Worm (Caenorhabditis elegans): Measurements from ENCODE around the gene C44C10.12.

ce11 chrX:11696696-11697095, at the start of gene C44C10.12:
- TF ChIP-seq B0310.2 (tag; optimal IDR thresholded peaks at IDR 0.05) (no peak), ama-1 (optimal IDR thresholded peaks at IDR 0.05) (no peak), scrt-1 (GFP tag; IDR thresholded peaks at IDR 0.05) (no peak), hmg-4 (GFP tag; optimal IDR thresholded peaks at IDR 0.05) (no peak), ets-7 (tag; optimal IDR thresholded peaks at IDR 0.05) (no peak), tbx-11 (GFP tag; IDR thresholded peaks at IDR 0.05) (no peak)
